Worm (Caenorhabditis elegans): ENCODE measurements around the gene cyn-10.

cyn-10 gene

ce11 chrII:6943299-6944051 lies 30.3 kb upstream of the cyn-10 start (continued):
- TF ChIP-seq daf-16 (GFP tag; optimal IDR thresholded peaks at IDR 0.05) (no peak), daf-16 (tag; optimal IDR thresholded peaks at IDR 0.05) (peak; percentile 73), egl-43 (GFP tag; IDR thresholded peaks at IDR 0.05) (peak; percentile 78), nhr-28 (tag; optimal IDR thresholded peaks at IDR 0.05) (peak; percentile 59), ztf-7 (tag; optimal IDR thresholded peaks at IDR 0.05) (no peak), dpl-1 (GFP tag; optimal IDR thresholded peaks at IDR 0.05) (peak; percentile 7), hmg-1.1 (GFP tag; IDR thresholded peaks at IDR 0.05) (peak; percentile 75), nhr-77 (tag; optimal IDR thresholded peaks at IDR 0.05) (peak; percentile 43), vab-7 (GFP tag; IDR thresholded peaks at IDR 0.05) (0 out of 2 replicates have a peak, but pooled peaks have one; percentile 37), jun-1 (tag; optimal IDR thresholded peaks at IDR 0.05) (no peak)

- no peak for TF ChIP-seq ZK546.5 (tag; optimal IDR thresholded peaks at IDR 0.05)
- no peak for TF ChIP-seq T26A8.4 (GFP tag; IDR thresholded peaks at IDR 0.05)
- TF ChIP-seq nhr-48 (tag; optimal IDR thresholded peaks at IDR 0.05): no peak
- TF ChIP-seq spr-1 (tag; optimal IDR thresholded peaks at IDR 0.05): no peak
- no peak for TF ChIP-seq hmg-1.1 (GFP tag; IDR thresholded peaks at IDR 0.05)
- no peak for TF ChIP-seq F49E8.2 (tag; optimal IDR thresholded peaks at IDR 0.05; ENCODE audit: borderline replicate concordance)
- TF ChIP-seq lir-3 (tag; optimal IDR thresholded peaks at IDR 0.05): no peak
- TF ChIP-seq tag-97 (GFP tag; IDR thresholded peaks at IDR 0.05): no peak
- TF ChIP-seq nhr-111 (GFP tag; optimal IDR thresholded peaks at IDR 0.05): no peak
- TF ChIP-seq aly-2 (tag; optimal IDR thresholded peaks at IDR 0.05): no peak
- TF ChIP-seq jun-1 (tag; optimal IDR thresholded peaks at IDR 0.05): no peak
- TF ChIP-seq duxl-1 (tag; optimal IDR thresholded peaks at IDR 0.05; ENCODE audit: poor library complexity): no peak
- no peak for TF ChIP-seq unc-39 (tag; optimal IDR thresholded peaks at IDR 0.05)
Measured at ce11 chrII:6941520-6941919, 28.4 kb upstream of the cyn-10 start.

- TF ChIP-seq arid-1 (GFP tag; conservative IDR thresholded peaks at IDR 0.05) (no peak), dve-1 (tag; optimal IDR thresholded peaks at IDR 0.05; ENCODE audit: insufficient read depth) (no peak), skn-1 (tag; optimal IDR thresholded peaks at IDR 0.05) (no peak), ceh-62 (tag; optimal IDR thresholded peaks at IDR 0.05) (no peak), daf-8 (GFP tag; IDR thresholded peaks at IDR 0.05) (no peak), egl-43 (GFP tag; IDR thresholded peaks at IDR 0.05) (0 out of 2 replicates have a peak, but pooled peaks have one; percentile 27), hlh-11 (tag; optimal IDR thresholded peaks at IDR 0.05) (no peak), unc-62 (GFP tag; optimal IDR thresholded peaks at IDR 0.05 in 1 of 2) (peak in 1 of 2 experiments; percentile 49), unc-62 (tag; optimal IDR thresholded peaks at IDR 0.05) (no peak), ztf-11 (tag; optimal IDR thresholded peaks at IDR 0.05) (no peak), spr-1 (tag; optimal IDR thresholded peaks at IDR 0.05) (no peak), cey-2 (tag; optimal IDR thresholded peaks at IDR 0.05; ENCODE audit: borderline replicate concordance, insufficient read depth) (no peak), lin-13 (GFP tag; optimal IDR thresholded peaks at IDR 0.05) (no peak), Y75B8A.6 (GFP tag; IDR thresholded peaks at IDR 0.05) (no peak), zag-1 (tag; optimal IDR thresholded peaks at IDR 0.05) (no peak), F10B5.3 (tag; optimal IDR thresholded peaks at IDR 0.05) (no peak), aha-1 (tag) (peak; percentile 93), T26A8.4 (GFP tag; IDR thresholded peaks at IDR 0.05) (no peak), ceh-20 (GFP tag; IDR thresholded peaks at IDR 0.05) (no peak), lir-3 (tag; optimal IDR thresholded peaks at IDR 0.05) (no peak), lin-1 (GFP tag; IDR thresholded peaks at IDR 0.05) (no peak), Y48G9A.11 (GFP tag; IDR thresholded peaks at IDR 0.05) (no peak), spr-3 (GFP tag; optimal IDR thresholded peaks at IDR 0.05) (no peak), Y105C5A.15 (GFP tag; IDR thresholded peaks at IDR 0.05) (no peak)
Measured at ce11 chrII:6940726-6941230, 27.6 kb upstream of the cyn-10 start.
